Fruit fly (Drosophila melanogaster) S2 (cell line): ENCODE data around the gene CG14506.

Experiments used
- CG8478 ChIP-seq: fragments of >200 bp; optimal IDR thresholded peaks from 2 replicates; lab custom pipeline; 2018
- CTCF ChIP-seq, 2 experiments: fragments of >200 bp; optimal IDR thresholded peaks; 2 replicates each; lab custom pipeline; 2018

- TF ChIP-seq CG8478 (lab: Kevin White, UChicago) (no peak), CTCF (optimal IDR thresholded peaks at IDR 0.05; lab: Kevin White, UChicago) (no peak)
Observed at dm6 chr3R:29269204-29269603, 27.8 kb downstream of the CG14506 start.
